Worm (Caenorhabditis elegans): ENCODE data around the gene F16B4.4.
A peak's percentile ranks its signal among the peaks of the same experiment; 100 is the strongest.

DNA sequence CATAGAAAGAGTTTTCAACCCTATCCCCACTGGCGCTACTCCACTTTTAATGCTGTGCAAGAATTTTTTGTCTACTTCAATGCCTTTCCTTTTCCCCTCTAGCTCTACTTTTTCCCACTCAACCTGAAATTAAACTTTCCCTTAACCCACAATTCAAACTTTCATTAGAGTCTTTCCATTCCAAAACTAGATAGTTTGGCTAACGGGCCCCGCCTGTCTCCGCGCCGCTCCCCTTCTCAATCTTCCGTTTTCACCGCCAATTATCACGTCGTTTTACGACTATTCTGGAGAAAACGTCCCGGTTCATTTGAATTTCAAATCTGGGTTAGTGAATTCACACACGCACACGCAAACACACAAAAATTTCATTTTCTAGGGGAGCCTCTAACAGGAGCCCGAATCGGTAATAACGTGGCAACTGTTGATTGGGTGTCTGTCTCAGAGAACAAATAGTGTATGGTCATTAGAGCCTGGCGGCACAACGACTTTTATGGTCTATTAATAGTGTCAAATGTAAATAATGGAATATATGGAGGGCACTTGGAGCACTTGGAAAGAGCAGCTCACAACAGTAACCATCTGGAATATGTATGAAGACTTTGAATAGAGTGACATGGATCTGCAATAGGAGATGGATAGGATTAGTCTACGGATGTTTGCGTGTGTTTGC is 23.9 kb upstream of the F16B4.4 start:
- TF ChIP-seq scrt-1 (GFP tag; IDR thresholded peaks at IDR 0.05) (0 out of 2 replicates have a peak, but pooled peaks have one; percentile 56), tra-4 (tag; optimal IDR thresholded peaks at IDR 0.05) (no peak), ama-1 (optimal IDR thresholded peaks at IDR 0.05) (no peak), pes-1 (GFP tag; IDR thresholded peaks at IDR 0.05) (no peak), hmbx-1 (tag; optimal IDR thresholded peaks at IDR 0.05) (no peak), ets-7 (tag; optimal IDR thresholded peaks at IDR 0.05) (no peak), F13C5.2 (tag; optimal IDR thresholded peaks at IDR 0.05) (no peak), ceh-13 (GFP tag; optimal IDR thresholded peaks at IDR 0.05) (no peak), hnd-1 (tag; optimal IDR thresholded peaks at IDR 0.05) (no peak), ceh-36 (tag; optimal IDR thresholded peaks at IDR 0.05) (no peak), tbx-37 (GFP tag; conservative IDR thresholded peaks at IDR 0.05) (no peak), flt-1 (GFP tag; IDR thresholded peaks at IDR 0.05) (no peak)

All from whole organism, early embryonic.